Worm (Caenorhabditis elegans): Measurements from ENCODE around the gene F58B3.6.

Gene F58B3.6

DNA sequence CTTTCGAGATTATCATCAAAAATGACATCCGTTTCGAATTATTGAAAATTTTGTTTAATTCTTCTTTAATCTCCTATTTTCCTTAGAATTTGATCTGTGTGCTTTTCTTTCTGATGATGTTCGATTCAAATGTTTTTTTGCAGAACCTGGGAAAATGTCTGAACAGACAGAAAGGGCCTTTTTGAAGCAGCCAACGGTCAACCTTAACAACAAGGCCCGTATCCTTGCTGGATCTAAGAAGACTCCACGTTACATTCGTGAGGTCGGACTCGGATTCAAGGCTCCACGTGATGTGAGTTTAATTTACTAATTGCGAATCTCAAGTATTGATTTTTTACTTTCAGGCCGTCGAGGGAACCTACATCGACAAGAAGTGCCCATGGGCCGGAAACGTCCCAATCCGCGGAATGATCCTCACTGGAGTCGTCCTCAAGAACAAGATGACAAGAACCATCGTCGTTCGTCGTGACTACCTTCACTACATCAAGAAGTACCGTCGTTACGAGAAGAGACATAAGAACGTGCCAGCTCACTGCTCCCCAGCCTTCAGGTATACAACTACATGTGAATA, 33.9 kb upstream of the F58B3.6 start, which contains the start of gene rps-11:
Gene rps-11, plus strand, starts transcription at position 144 of the 571 bp plus-strand sequence.
- no peak for TF ChIP-seq madf-5 (GFP tag; IDR thresholded peaks at IDR 0.05)
- no peak for TF ChIP-seq ztf-7 (tag; optimal IDR thresholded peaks at IDR 0.05)
- peak; percentile 92 for TF ChIP-seq aha-1 (tag)
- TF ChIP-seq dpl-1 (GFP tag; optimal IDR thresholded peaks at IDR 0.05) = no peak
- 0 out of 2 replicates have a peak, but pooled peaks have one; percentile 6 for TF ChIP-seq egl-43 (GFP tag; IDR thresholded peaks at IDR 0.05)
- TF ChIP-seq ceh-62 (tag; optimal IDR thresholded peaks at IDR 0.05) = no peak
- TF ChIP-seq mdt-29 (GFP tag; IDR thresholded peaks at IDR 0.05) = no peak
- no peak for TF ChIP-seq spr-1 (tag; optimal IDR thresholded peaks at IDR 0.05)

DNA sequence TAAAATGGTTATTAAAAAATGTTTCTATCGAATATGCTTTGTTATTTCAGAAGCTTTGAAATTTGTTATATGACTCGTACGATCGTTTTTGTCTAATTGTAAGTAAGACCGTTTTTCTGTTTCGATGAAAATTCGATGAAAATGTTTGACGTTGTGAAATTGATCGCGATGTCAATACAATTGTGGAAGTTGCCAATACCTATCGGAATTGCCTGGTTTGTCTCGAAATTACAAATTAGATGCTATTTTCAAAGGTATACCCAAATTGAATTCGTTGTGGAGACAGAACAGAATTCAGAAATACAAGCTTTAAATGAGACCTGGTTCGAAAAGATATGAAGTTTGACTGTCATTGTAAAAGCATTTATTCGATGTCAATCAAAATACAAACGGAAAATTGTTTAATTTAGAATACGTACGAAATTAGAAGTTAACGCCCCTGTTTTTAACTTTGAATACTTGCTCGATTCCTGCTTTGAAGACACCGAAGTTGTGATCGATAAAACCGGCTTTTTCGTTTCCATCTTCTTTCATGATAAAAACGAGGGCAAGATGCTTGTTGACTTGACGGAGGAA, 33.1 kb upstream of the F58B3.6 start:
- TF ChIP-seq zag-1 (tag; optimal IDR thresholded peaks at IDR 0.05) = no peak
- peak; percentile 47 for TF ChIP-seq lin-38 (GFP tag; IDR thresholded peaks at IDR 0.05)
- TF ChIP-seq daf-16 (GFP tag; optimal IDR thresholded peaks at IDR 0.05) = no peak
- TF ChIP-seq daf-16 (tag; optimal IDR thresholded peaks at IDR 0.05) = peak; percentile 21
- no peak for TF ChIP-seq unc-130 (GFP tag; optimal IDR thresholded peaks at IDR 0.05)
- TF ChIP-seq snpc-1.2 (GFP tag; IDR thresholded peaks at IDR 0.05) = peak; percentile 40; the same call in 1 of the 2 replicates
- no peak for TF ChIP-seq dve-1 (tag; optimal IDR thresholded peaks at IDR 0.05; ENCODE audit: insufficient read depth)
- no peak for TF ChIP-seq fkh-10 (GFP tag; optimal IDR thresholded peaks at IDR 0.05)
- TF ChIP-seq unc-62 (GFP tag; optimal IDR thresholded peaks at IDR 0.05 in 1 of 2) = peak in 1 of 2 experiments; percentile 96
- TF ChIP-seq unc-62 (tag; optimal IDR thresholded peaks at IDR 0.05) = no peak
- TF ChIP-seq aha-1 (tag) = peak; percentile 13
- peak; percentile 6 for TF ChIP-seq F49E8.2 (tag; optimal IDR thresholded peaks at IDR 0.05; ENCODE audit: borderline replicate concordance)

DNA sequence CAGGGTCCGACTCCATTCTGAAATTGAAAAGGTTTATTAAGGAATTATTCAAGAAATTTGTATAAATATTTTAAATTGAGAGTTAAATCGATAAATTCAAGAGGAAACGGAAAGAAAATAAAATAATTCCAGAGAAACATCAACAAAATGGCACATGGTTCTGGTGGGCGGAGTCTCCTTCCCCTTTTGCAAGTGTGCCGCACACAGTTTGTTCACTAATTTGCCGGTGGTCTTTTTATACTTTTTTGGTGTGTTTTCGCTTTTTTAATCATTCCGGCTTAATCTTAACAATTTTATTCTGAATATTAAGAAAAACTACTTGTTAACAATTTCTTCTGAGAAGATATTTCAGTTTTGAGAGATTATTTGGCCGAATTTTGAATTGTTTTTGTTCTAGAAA, 31.5 kb upstream of the F58B3.6 start, which contains the start of the genes ragc-1 and Y24F12A.1:
Gene ragc-1, minus strand, starts transcription at position 25 of the 400 bp plus-strand sequence.
Gene Y24F12A.1, plus strand, starts transcription at position 346 of the 400 bp plus-strand sequence.
- no peak for TF ChIP-seq ceh-44 (GFP tag; IDR thresholded peaks at IDR 0.05)
- no peak for TF ChIP-seq unc-62 (GFP tag; optimal IDR thresholded peaks at IDR 0.05 in 1 of 2)
- TF ChIP-seq unc-62 (tag; optimal IDR thresholded peaks at IDR 0.05) = no peak
- TF ChIP-seq mxl-3 (GFP tag; optimal IDR thresholded peaks at IDR 0.05) = peak; percentile 78
- TF ChIP-seq Y48G9A.11 (GFP tag; IDR thresholded peaks at IDR 0.05) = no peak
- no peak for TF ChIP-seq mxl-2 (GFP tag; conservative IDR thresholded peaks at IDR 0.05)
- TF ChIP-seq lin-15B (tag; optimal IDR thresholded peaks at IDR 0.05) = no peak
- TF ChIP-seq pqm-1 (tag; optimal IDR thresholded peaks at IDR 0.05) = no peak
- TF ChIP-seq nhr-237 (tag; optimal IDR thresholded peaks at IDR 0.05) = no peak
- TF ChIP-seq ceh-62 (tag; optimal IDR thresholded peaks at IDR 0.05) = no peak
- peak; percentile 27 for TF ChIP-seq nhr-77 (tag; optimal IDR thresholded peaks at IDR 0.05)
- TF ChIP-seq Y105C5A.15 (GFP tag; IDR thresholded peaks at IDR 0.05) = no peak
- no peak for TF ChIP-seq zag-1 (tag; optimal IDR thresholded peaks at IDR 0.05)
- no peak for TF ChIP-seq daf-12 (tag; optimal IDR thresholded peaks at IDR 0.05)
- no peak for TF ChIP-seq ztf-11 (tag; optimal IDR thresholded peaks at IDR 0.05)
- TF ChIP-seq lsy-2 (tag; optimal IDR thresholded peaks at IDR 0.05) = peak in 1 of 2 experiments; percentile 72
- TF ChIP-seq madf-9 (GFP tag; conservative IDR thresholded peaks at IDR 0.05) = no peak
- TF ChIP-seq mes-2 (tag; optimal IDR thresholded peaks at IDR 0.05; ENCODE audit: poor library complexity, severe bottlenecking) = peak; percentile 83
- no peak for TF ChIP-seq egl-27 (tag; optimal IDR thresholded peaks at IDR 0.05)
- no peak for TF ChIP-seq Y75B8A.6 (GFP tag; IDR thresholded peaks at IDR 0.05)
- peak; percentile 82 for TF ChIP-seq hlh-30 (tag; optimal IDR thresholded peaks at IDR 0.05; ENCODE audit: insufficient read depth)
- TF ChIP-seq ceh-28 (tag; optimal IDR thresholded peaks at IDR 0.05) = no peak
- TF ChIP-seq lin-38 (GFP tag; IDR thresholded peaks at IDR 0.05) = peak; percentile 51
- TF ChIP-seq ctbp-1 (GFP tag; IDR thresholded peaks at IDR 0.05) = no peak
- no peak for TF ChIP-seq nhr-25 (tag; optimal IDR thresholded peaks at IDR 0.05; ENCODE audit: borderline replicate concordance, insufficient read depth)
- peak; percentile 44 for TF ChIP-seq hlh-11 (tag; optimal IDR thresholded peaks at IDR 0.05)
- no peak for TF ChIP-seq daf-8 (GFP tag; IDR thresholded peaks at IDR 0.05)
- no peak for TF ChIP-seq fkh-10 (GFP tag; optimal IDR thresholded peaks at IDR 0.05)
- TF ChIP-seq nhr-10 (tag; optimal IDR thresholded peaks at IDR 0.05) = no peak
- TF ChIP-seq lin-39 (tag; optimal IDR thresholded peaks at IDR 0.05) = no peak
- no peak for TF ChIP-seq vab-7 (GFP tag; IDR thresholded peaks at IDR 0.05)
- TF ChIP-seq ZK546.5 (tag; optimal IDR thresholded peaks at IDR 0.05) = no peak
- no peak for TF ChIP-seq pha-4 (GFP tag; IDR thresholded peaks at IDR 0.05)
- peak; percentile 51 for TF ChIP-seq pha-4 (tag; optimal IDR thresholded peaks at IDR 0.05)
